Fruit fly (Drosophila melanogaster) whole organism, prepupa: ENCODE data around the gene CG9184.

Experiments used
- Blimp-1 ChIP-seq: fragments of 200-800 bp; sonication (Bioruptor generic); optimal IDR thresholded peaks from 3 replicates; lab custom pipeline; 2017; ENCODE audit warnings: missing biosample characterization, missing genetic modification characterization, mild to moderate bottlenecking, moderate library complexity, missing genetic modification reagents
- CG10631 ChIP-seq: fragments of 200-800 bp; sonication (Bioruptor generic); optimal IDR thresholded peaks from 2 replicates; lab custom pipeline; 2016; ENCODE audit warnings: missing biosample characterization, missing genetic modification characterization
- CG10669 ChIP-seq: fragments of 200-800 bp; sonication (Bioruptor generic); optimal IDR thresholded peaks from 3 replicates; lab custom pipeline; 2018; ENCODE audit warnings: missing biosample characterization, mild to moderate bottlenecking, missing genetic modification characterization, moderate library complexity
- CG11762 ChIP-seq: fragments of 200-800 bp; sonication (Bioruptor generic); optimal IDR thresholded peaks from 3 replicates; lab custom pipeline; 2016; ENCODE audit warnings: missing biosample characterization, missing genetic modification characterization; ENCODE audit not compliant: insufficient read depth
- CG15336 ChIP-seq: fragments of 200-800 bp; sonication (Bioruptor generic); IDR thresholded peaks from 2 replicates; pipeline ENCODE4 v1.3.6; 2022; ENCODE audit warnings: missing biosample characterization, missing genetic modification characterization
- CG1621 ChIP-seq: fragments of 200-800 bp; sonication (Bioruptor generic); optimal IDR thresholded peaks from 3 replicates; lab custom pipeline; 2018; ENCODE audit warnings: missing biosample characterization, mild to moderate bottlenecking, missing genetic modification characterization
- CG16779 ChIP-seq: fragments of 200-800 bp; sonication (Bioruptor generic); optimal IDR thresholded peaks from 3 replicates; lab custom pipeline; 2017; ENCODE audit warnings: missing biosample characterization, mild to moderate bottlenecking, missing genetic modification characterization
- CG31627 ChIP-seq: fragments of 200-800 bp; sonication (Bioruptor generic); optimal IDR thresholded peaks from 3 replicates; lab custom pipeline; 2016; ENCODE audit warnings: missing biosample characterization, missing genetic modification characterization
- CG32006 ChIP-seq: fragments of 200-800 bp; sonication (Bioruptor generic); optimal IDR thresholded peaks from 3 replicates; lab custom pipeline; 2017; ENCODE audit warnings: missing biosample characterization, mild to moderate bottlenecking, missing genetic modification characterization
- CG4318 ChIP-seq: fragments of 200-800 bp; sonication (Bioruptor generic); optimal IDR thresholded peaks from 3 replicates; lab custom pipeline; 2017; ENCODE audit warnings: missing biosample characterization, mild to moderate bottlenecking, missing genetic modification characterization
- CG6163 ChIP-seq: fragments of 200-800 bp; sonication (Bioruptor generic); IDR thresholded peaks from 3 replicates; pipeline ENCODE4 v1.3.6; 2022; ENCODE audit warnings: missing biosample characterization, missing genetic modification characterization
- CG6792 ChIP-seq: fragments of 200-800 bp; sonication (Bioruptor generic); optimal IDR thresholded peaks from 3 replicates; lab custom pipeline; 2016; ENCODE audit warnings: missing biosample characterization, missing genetic modification characterization
- CG6854 ChIP-seq: fragments of 200-800 bp; sonication (Bioruptor generic); optimal IDR thresholded peaks from 2 replicates; lab custom pipeline; 2017; ENCODE audit warnings: missing biosample characterization, mild to moderate bottlenecking, missing genetic modification characterization
- CG7368 ChIP-seq: fragments of 200-800 bp; sonication (Bioruptor generic); optimal IDR thresholded peaks from 3 replicates; lab custom pipeline; 2016; ENCODE audit warnings: missing biosample characterization, missing genetic modification characterization
- CG8119 ChIP-seq: fragments of 200-800 bp; sonication (Bioruptor generic); IDR thresholded peaks from 3 replicates; pipeline ENCODE4 v1.3.6; 2022; ENCODE audit warnings: missing biosample characterization, missing genetic modification characterization
- CG8632 ChIP-seq: fragments of 200-800 bp; sonication (Bioruptor generic); optimal IDR thresholded peaks from 3 replicates; lab custom pipeline; 2016; ENCODE audit warnings: missing biosample characterization, missing genetic modification characterization
- CG9139 ChIP-seq: fragments of 200-800 bp; sonication (Bioruptor generic); optimal IDR thresholded peaks from 3 replicates; lab custom pipeline; 2017; ENCODE audit warnings: missing biosample characterization, mild to moderate bottlenecking, missing genetic modification characterization
- Eip78C ChIP-seq: fragments of 200-800 bp; sonication (Bioruptor generic); peaks from one replicate; lab custom pipeline; 2016; ENCODE audit warnings: missing biosample characterization, missing genetic modification characterization
- Eip93F ChIP-seq: fragments of 200-800 bp; sonication (Bioruptor generic); optimal IDR thresholded peaks from 2 replicates; lab custom pipeline; 2016; ENCODE audit warnings: missing biosample characterization, mild to moderate bottlenecking, missing genetic modification characterization
- Ets21C ChIP-seq: fragments of 200-800 bp; sonication (Bioruptor generic); optimal IDR thresholded peaks from 3 replicates; lab custom pipeline; 2016; ENCODE audit warnings: missing biosample characterization, missing genetic modification characterization
- Ets96B ChIP-seq: fragments of 200-800 bp; optimal IDR thresholded peaks from 2 replicates; lab custom pipeline; 2019; ENCODE audit warnings: missing biosample characterization, mild to moderate bottlenecking, missing genetic modification characterization, moderate library complexity
- Gug ChIP-seq: fragments of 200-800 bp; sonication (Bioruptor generic); IDR thresholded peaks from 2 replicates; pipeline ENCODE4 v1.3.6; 2022; ENCODE audit warnings: missing biosample characterization, missing genetic modification characterization
- Hr39 ChIP-seq: fragments of 200-800 bp; sonication (Bioruptor generic); optimal IDR thresholded peaks from 2 replicates; lab custom pipeline; 2016; ENCODE audit warnings: missing biosample characterization, missing genetic modification characterization
- Hr4 ChIP-seq: fragments of 200-800 bp; sonication (Bioruptor generic); optimal IDR thresholded peaks from 3 replicates; lab custom pipeline; 2016; ENCODE audit warnings: missing biosample characterization, missing genetic modification characterization
- Lpt ChIP-seq: fragments of 200-800 bp; sonication (Bioruptor generic); optimal IDR thresholded peaks from 3 replicates; lab custom pipeline; 2016; ENCODE audit warnings: missing biosample characterization, missing genetic modification characterization
- Met ChIP-seq: fragments of 200-800 bp; sonication (Bioruptor generic); optimal IDR thresholded peaks from 3 replicates; lab custom pipeline; 2016; ENCODE audit warnings: missing biosample characterization, missing genetic modification characterization
- Sox102F ChIP-seq: fragments of 200-800 bp; sonication (Bioruptor generic); optimal IDR thresholded peaks from 2 replicates; lab custom pipeline; 2016; ENCODE audit warnings: missing biosample characterization, mild to moderate bottlenecking, missing genetic modification characterization
- Sox14 ChIP-seq: fragments of 200-800 bp; sonication (Bioruptor generic); optimal IDR thresholded peaks from 3 replicates; lab custom pipeline; 2016; ENCODE audit warnings: missing biosample characterization, missing genetic modification characterization
- cyc ChIP-seq: fragments of 200-800 bp; sonication (Bioruptor generic); optimal IDR thresholded peaks from 3 replicates; lab custom pipeline; 2016; ENCODE audit warnings: missing biosample characterization, missing genetic modification characterization
- dac ChIP-seq: fragments of 200-800 bp; sonication (Bioruptor generic); optimal IDR thresholded peaks from 2 replicates; lab custom pipeline; 2017; ENCODE audit warnings: missing biosample characterization, mild to moderate bottlenecking, missing genetic modification characterization
- dsx ChIP-seq: fragments of 200-800 bp; optimal IDR thresholded peaks from 3 replicates; lab custom pipeline; 2019; ENCODE audit warnings: missing biosample characterization, mild to moderate bottlenecking, missing genetic modification characterization, moderate library complexity; ENCODE audit not compliant: poor library complexity, severe bottlenecking
- eg ChIP-seq: fragments of 200-800 bp; sonication (Bioruptor generic); IDR thresholded peaks from 3 replicates; pipeline ENCODE4 v1.3.6; 2022; ENCODE audit warnings: missing biosample characterization, missing genetic modification characterization
- esn ChIP-seq: fragments of 200-800 bp; sonication (Bioruptor generic); optimal IDR thresholded peaks from 2 replicates; lab custom pipeline; 2016; ENCODE audit warnings: missing biosample characterization, mild to moderate bottlenecking, missing genetic modification characterization, moderate library complexity
- fd59A ChIP-seq: fragments of 200-800 bp; sonication (Bioruptor generic); optimal IDR thresholded peaks from 2 replicates; lab custom pipeline; 2017; ENCODE audit warnings: missing biosample characterization, mild to moderate bottlenecking, missing genetic modification characterization, missing genetic modification reagents
- fd85E ChIP-seq: fragments of 200-800 bp; sonication (Bioruptor generic); optimal IDR thresholded peaks from 3 replicates; lab custom pipeline; 2016; ENCODE audit warnings: missing biosample characterization, missing genetic modification characterization
- fkh ChIP-seq: fragments of 200-800 bp; sonication (Bioruptor generic); optimal IDR thresholded peaks from 3 replicates; lab custom pipeline; 2017; ENCODE audit warnings: missing biosample characterization, mild to moderate bottlenecking, missing genetic modification characterization, moderate library complexity
- lz ChIP-seq: fragments of 200-800 bp; sonication (Bioruptor generic); optimal IDR thresholded peaks from 3 replicates; lab custom pipeline; 2016; ENCODE audit warnings: missing biosample characterization, missing genetic modification characterization
- net ChIP-seq: fragments of 200-800 bp; sonication (Bioruptor generic); optimal IDR thresholded peaks from 3 replicates; lab custom pipeline; 2016; ENCODE audit warnings: missing biosample characterization, missing genetic modification characterization
- pdm3 ChIP-seq: fragments of 200-800 bp; sonication (Bioruptor generic); optimal IDR thresholded peaks from 3 replicates; lab custom pipeline; 2016; ENCODE audit warnings: missing biosample characterization, missing genetic modification characterization
- spab ChIP-seq: fragments of 200-800 bp; sonication (Bioruptor generic); optimal IDR thresholded peaks from 2 replicates; lab custom pipeline; 2017; ENCODE audit warnings: missing biosample characterization, mild to moderate bottlenecking, missing genetic modification characterization, missing genetic modification reagents
- ss ChIP-seq, 2 experiments: fragments of 200-800 bp; sonication (Bioruptor generic); optimal IDR thresholded peaks; 2 replicates in 1 of 2; 3 replicates in 1 of 2; lab custom pipeline; 2017 to 2018; ENCODE audit warnings: mild to moderate bottlenecking in 2 of 2, missing biosample characterization in 2 of 2, missing genetic modification characterization in 2 of 2, moderate library complexity in 1 of 2
- svp ChIP-seq: fragments of 200-800 bp; sonication (Bioruptor generic); peaks from one replicate; lab custom pipeline; 2016; ENCODE audit warnings: missing biosample characterization, missing genetic modification characterization
- topi ChIP-seq: fragments of 200-800 bp; sonication (Bioruptor generic); optimal IDR thresholded peaks from 3 replicates; lab custom pipeline; 2016; ENCODE audit warnings: missing biosample characterization, missing genetic modification characterization
- vri ChIP-seq: fragments of 200-800 bp; sonication (Bioruptor generic); optimal IDR thresholded peaks from 3 replicates; lab custom pipeline; 2016; ENCODE audit warnings: missing biosample characterization, mild to moderate bottlenecking, missing genetic modification characterization

The CG9184 gene

dm6 chr3L:1342133-1342580 is 19.6 kb upstream of the CG9184 start, which contains the start of gene indra (continued):
- TF ChIP-seq CG9139 (GFP tag; lab: Kevin White, UChicago) = no peak
- TF ChIP-seq Eip93F (GFP tag; lab: Kevin White, UChicago) = no peak
- TF ChIP-seq CG10631 (GFP tag; lab: Kevin White, UChicago) = no peak
- no peak for TF ChIP-seq CG32006 (GFP tag; lab: Kevin White, UChicago)
- no peak for TF ChIP-seq Lpt
- no peak for TF ChIP-seq fd85E (GFP tag; lab: Kevin White, UChicago)
- peak; percentile 43 for TF ChIP-seq fkh
- no peak for TF ChIP-seq pdm3
- peak; percentile 66 for TF ChIP-seq cyc
- no peak for TF ChIP-seq Hr4
- TF ChIP-seq Blimp-1 = no peak
- TF ChIP-seq ss (GFP tag; optimal IDR thresholded peaks at IDR 0.05; lab: Kevin White, UChicago) = peak in 1 of 2 experiments; percentile 11

DNA sequence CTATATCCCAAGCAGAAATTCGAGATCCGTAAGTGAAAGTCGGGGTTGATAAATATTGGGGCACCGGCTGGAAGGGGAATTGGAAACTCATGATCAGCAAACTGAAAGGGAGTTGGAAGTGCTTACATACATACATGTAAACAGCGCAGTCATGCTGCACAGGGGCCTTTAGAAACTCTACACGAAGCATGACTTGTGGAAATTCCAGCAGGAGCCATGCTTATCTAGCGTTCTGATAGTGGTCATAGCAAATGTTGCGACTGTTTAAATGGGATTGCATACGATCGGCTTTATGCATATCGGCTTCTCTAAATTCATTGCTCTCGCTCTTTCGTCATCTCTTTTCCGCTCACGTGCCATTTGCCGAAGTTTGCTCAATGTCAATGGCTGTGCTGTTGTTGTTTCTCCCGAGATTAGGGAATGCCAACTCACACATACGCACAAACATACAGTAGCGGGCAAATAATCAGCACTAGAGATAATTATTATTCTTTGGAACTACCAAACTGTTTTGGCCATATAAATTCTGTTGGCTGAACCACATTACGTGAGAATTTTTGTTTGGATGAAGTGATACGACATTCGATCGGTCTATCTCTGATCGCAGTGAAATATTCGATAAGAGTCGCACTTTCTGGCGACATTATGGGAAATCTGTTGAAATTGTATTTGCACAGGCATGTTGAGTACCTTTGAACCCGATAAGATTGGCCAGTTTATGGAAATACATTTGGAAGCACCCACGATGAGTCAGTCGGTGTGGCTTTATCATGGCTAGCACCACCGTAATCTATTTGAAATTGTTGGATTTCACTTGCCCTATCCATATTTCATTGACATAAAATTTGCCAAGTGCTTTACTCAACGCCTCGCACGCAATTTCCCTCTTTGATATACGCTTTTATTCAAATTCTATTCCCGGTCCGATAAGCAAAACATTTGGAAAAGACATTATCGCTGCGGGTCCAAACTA is 13.7 kb upstream of the CG9184 start:
- TF ChIP-seq CG8632 (GFP tag; lab: Kevin White, UChicago) (no peak), CG6163 (GFP tag; lab: Robert Waterston, UW) (peak; percentile 44; the same call in 2 of the 3 replicates), Hr39 (GFP tag; lab: Kevin White, UChicago) (peak; percentile 14), cyc (peak; percentile 7), esn (GFP tag; lab: Kevin White, UChicago) (peak; percentile 29), svp (GFP tag; lab: Kevin White, UChicago) (peak; percentile 92), Eip93F (GFP tag; lab: Kevin White, UChicago) (peak; percentile 70), Sox102F (GFP tag; lab: Kevin White, UChicago) (no peak), CG31627 (peak; percentile 38), lz (GFP tag; lab: Kevin White, UChicago) (no peak), topi (GFP tag; lab: Kevin White, UChicago) (peak; percentile 23), CG4318 (GFP tag; lab: Kevin White, UChicago) (no peak), Hr4 (no peak), fd85E (GFP tag; lab: Kevin White, UChicago) (no peak), Eip78C (GFP tag; lab: Kevin White, UChicago) (peak; percentile 64), CG15336 (GFP tag; lab: Robert Waterston, UW) (peak; percentile 27; the same call in 1 of the 2 replicates), fkh (peak; percentile 36), CG11762 (GFP tag; lab: Kevin White, UChicago) (no peak), CG6854 (no peak), eg (GFP tag; lab: Robert Waterston, UW) (peak; percentile 53; the same call in 2 of the 3 replicates), vri (GFP tag; lab: Kevin White, UChicago) (peak; percentile 91)

dm6 chr3L:1335428-1335764 is 12.8 kb upstream of the CG9184 start:
- peak; percentile 26 for TF ChIP-seq CG10631 (GFP tag; lab: Kevin White, UChicago)
- TF ChIP-seq CG10669 = peak; percentile 16
- TF ChIP-seq spab (GFP tag; lab: Kevin White, UChicago) = no peak
- peak; percentile 65 for TF ChIP-seq Hr39 (GFP tag; lab: Kevin White, UChicago)
- TF ChIP-seq ss (GFP tag; optimal IDR thresholded peaks at IDR 0.05; lab: Kevin White, UChicago) = no peak
- TF ChIP-seq Sox102F (GFP tag; lab: Kevin White, UChicago) = peak; percentile 51
- TF ChIP-seq Ets96B (tag; lab: Kevin White, UChicago) = no peak
- peak; percentile 41 for TF ChIP-seq CG7368
- peak; percentile 17 for TF ChIP-seq CG6792 (GFP tag; lab: Kevin White, UChicago)
- TF ChIP-seq CG32006 (GFP tag; lab: Kevin White, UChicago) = peak; percentile 67
- TF ChIP-seq CG6163 (GFP tag; lab: Robert Waterston, UW) = peak; percentile 81
- TF ChIP-seq dac = peak; percentile 27
- TF ChIP-seq eg (GFP tag; lab: Robert Waterston, UW) = peak; percentile 85
- TF ChIP-seq CG8632 (GFP tag; lab: Kevin White, UChicago) = no peak
- peak; percentile 61; the same call in 1 of the 3 replicates for TF ChIP-seq CG8119 (GFP tag; lab: Robert Waterston, UW)
- TF ChIP-seq Sox14 (GFP tag; lab: Kevin White, UChicago) = peak; percentile 67
- no peak for TF ChIP-seq fd59A (GFP tag; lab: Kevin White, UChicago)
- peak; percentile 64 for TF ChIP-seq Met (GFP tag; lab: Kevin White, UChicago)
- no peak for TF ChIP-seq dsx (GFP tag; lab: Kevin White, UChicago)
- peak; percentile 55 for TF ChIP-seq net (GFP tag; lab: Kevin White, UChicago)
- TF ChIP-seq Gug = peak; percentile 70
- no peak for TF ChIP-seq fd85E (GFP tag; lab: Kevin White, UChicago)
- TF ChIP-seq CG1621 (tag; lab: Kevin White, UChicago) = no peak
- no peak for TF ChIP-seq Blimp-1
- peak; percentile 63 for TF ChIP-seq topi (GFP tag; lab: Kevin White, UChicago)
- no peak for TF ChIP-seq CG16779 (tag; lab: Kevin White, UChicago)
- TF ChIP-seq Ets21C = no peak
- no peak for TF ChIP-seq fkh
